Worm (Caenorhabditis elegans): ENCODE data around the gene C11D2.7.

Gene C11D2.7

DNA sequence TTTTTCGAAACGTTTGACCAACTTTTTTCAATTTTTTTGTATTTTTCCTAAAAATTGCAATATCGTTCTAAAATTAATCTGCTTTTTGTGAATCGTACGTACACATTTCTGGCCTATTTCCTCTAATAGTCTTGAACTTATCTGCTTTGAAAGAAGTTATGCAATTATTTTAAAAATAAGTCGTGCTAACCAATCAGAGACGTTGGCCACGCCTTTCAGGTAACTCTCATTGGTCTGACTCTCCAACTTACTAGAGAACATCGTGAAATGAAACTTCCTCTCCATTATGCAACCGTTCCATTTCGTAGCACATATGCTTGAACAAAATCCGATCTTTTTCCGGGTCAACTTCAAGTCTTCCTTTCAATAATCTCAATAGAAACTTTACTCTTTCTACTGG, 4.4 kb upstream of the C11D2.7 start (continued):
- TF ChIP-seq ZK337.2 (GFP tag; IDR thresholded peaks at IDR 0.05), result no peak
- TF ChIP-seq spr-3 (GFP tag; optimal IDR thresholded peaks at IDR 0.05), result no peak
- no peak for TF ChIP-seq dmd-9 (GFP tag; IDR thresholded peaks at IDR 0.05)
- no peak for TF ChIP-seq F26F4.8 (GFP tag; conservative IDR thresholded peaks at IDR 0.05)
- TF ChIP-seq ceh-82 (tag; optimal IDR thresholded peaks at IDR 0.05), result no peak

DNA sequence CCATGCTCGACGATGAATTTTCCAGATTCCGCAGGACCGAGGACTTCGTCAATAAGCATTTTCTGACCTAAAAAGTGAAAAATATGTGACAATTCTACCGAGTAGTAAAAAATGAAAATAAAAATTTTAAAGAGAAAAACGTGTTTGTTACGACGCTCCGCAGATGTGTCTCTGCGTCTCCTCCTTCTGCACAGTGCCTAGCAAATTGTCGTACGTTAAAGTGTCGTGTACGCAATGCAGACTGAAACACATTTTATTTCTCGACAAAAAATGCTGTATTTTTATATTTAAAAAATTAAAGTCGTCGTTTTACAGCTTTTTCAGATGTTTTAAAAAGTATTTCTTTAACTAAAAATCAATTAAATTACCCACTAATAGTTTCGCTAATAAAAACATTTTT, 1.6 kb upstream of the C11D2.7 start, which contains the start of gene C11D2.4:
TSS of gene C11D2.4 (minus strand) at position 128 of the 400 bp plus-strand sequence.
- TF ChIP-seq ama-1 (optimal IDR thresholded peaks at IDR 0.05), result no peak
- TF ChIP-seq cey-2 (tag; optimal IDR thresholded peaks at IDR 0.05; ENCODE audit: borderline replicate concordance, insufficient read depth), result no peak
- peak; percentile 60 for TF ChIP-seq T20F7.1 (GFP tag; optimal IDR thresholded peaks at IDR 0.05)
- TF ChIP-seq tra-1 (GFP tag; IDR thresholded peaks at IDR 0.05), result no peak
- TF ChIP-seq ceh-20 (GFP tag; IDR thresholded peaks at IDR 0.05), result no peak
- TF ChIP-seq unc-39 (tag; optimal IDR thresholded peaks at IDR 0.05), result no peak
- no peak for TF ChIP-seq php-3 (GFP tag; IDR thresholded peaks at IDR 0.05)
- peak; percentile 43; the same call in 1 of the 2 replicates for TF ChIP-seq lin-38 (GFP tag; IDR thresholded peaks at IDR 0.05)
- TF ChIP-seq snpc-1.2 (GFP tag; IDR thresholded peaks at IDR 0.05), result peak; percentile 86
- no peak for TF ChIP-seq lin-15B (tag; optimal IDR thresholded peaks at IDR 0.05)
- TF ChIP-seq R02D3.7 (tag; optimal IDR thresholded peaks at IDR 0.05), result no peak
- TF ChIP-seq ctbp-1 (GFP tag; IDR thresholded peaks at IDR 0.05), result no peak
- no peak for TF ChIP-seq egl-27 (tag; optimal IDR thresholded peaks at IDR 0.05)
- TF ChIP-seq vab-7 (GFP tag; IDR thresholded peaks at IDR 0.05), result no peak
- TF ChIP-seq rbr-2 (tag; optimal IDR thresholded peaks at IDR 0.05), result peak; percentile 24
- no peak for TF ChIP-seq egl-43 (GFP tag; IDR thresholded peaks at IDR 0.05)
- no peak for TF ChIP-seq aly-2 (tag; optimal IDR thresholded peaks at IDR 0.05)
- no peak for TF ChIP-seq arid-1 (GFP tag; conservative IDR thresholded peaks at IDR 0.05)
- no peak for TF ChIP-seq Y105C5A.15 (GFP tag; IDR thresholded peaks at IDR 0.05)
- TF ChIP-seq nhr-102 (tag; optimal IDR thresholded peaks at IDR 0.05), result no peak
- TF ChIP-seq duxl-1 (tag; optimal IDR thresholded peaks at IDR 0.05; ENCODE audit: poor library complexity), result no peak
- no peak for TF ChIP-seq Y48G9A.11 (GFP tag; IDR thresholded peaks at IDR 0.05)
- no peak for TF ChIP-seq ztf-11 (tag; optimal IDR thresholded peaks at IDR 0.05)
- TF ChIP-seq ceh-32 (tag; optimal IDR thresholded peaks at IDR 0.05; ENCODE audit: poor library complexity), result no peak
- no peak for TF ChIP-seq nhr-48 (tag; optimal IDR thresholded peaks at IDR 0.05)
- TF ChIP-seq daf-16 (GFP tag; optimal IDR thresholded peaks at IDR 0.05), result no peak
- TF ChIP-seq daf-16 (tag; optimal IDR thresholded peaks at IDR 0.05), result peak; percentile 49
- TF ChIP-seq nhr-6 (tag; optimal IDR thresholded peaks at IDR 0.05), result no peak
- no peak for TF ChIP-seq zfp-3 (GFP tag; conservative IDR thresholded peaks at IDR 0.05)
- no peak for TF ChIP-seq gei-8 (GFP tag; optimal IDR thresholded peaks at IDR 0.05)
- TF ChIP-seq skn-1 (tag; optimal IDR thresholded peaks at IDR 0.05), result no peak
- peak in 1 of 2 experiments; percentile 63 for TF ChIP-seq unc-62 (GFP tag; optimal IDR thresholded peaks at IDR 0.05 in 1 of 2)
- TF ChIP-seq unc-62 (tag; optimal IDR thresholded peaks at IDR 0.05), result no peak
- TF ChIP-seq nhr-42 (GFP tag; IDR thresholded peaks at IDR 0.05), result no peak
- TF ChIP-seq saeg-2 (GFP tag; IDR thresholded peaks at IDR 0.05), result no peak
- TF ChIP-seq F44E2.7 (GFP tag; IDR thresholded peaks at IDR 0.05), result no peak
- TF ChIP-seq ceh-28 (tag; optimal IDR thresholded peaks at IDR 0.05), result no peak
- TF ChIP-seq ceh-44 (GFP tag; IDR thresholded peaks at IDR 0.05), result no peak
- TF ChIP-seq zag-1 (tag; optimal IDR thresholded peaks at IDR 0.05), result no peak
- no peak for TF ChIP-seq nhr-10 (tag; optimal IDR thresholded peaks at IDR 0.05)
- no peak for TF ChIP-seq set-16 (GFP tag; IDR thresholded peaks at IDR 0.05)
- TF ChIP-seq pha-4 (GFP tag; IDR thresholded peaks at IDR 0.05), result no peak
- TF ChIP-seq pha-4 (tag; optimal IDR thresholded peaks at IDR 0.05), result no peak
- no peak for TF ChIP-seq lsy-2 (tag; optimal IDR thresholded peaks at IDR 0.05)
- no peak for TF ChIP-seq ceh-82 (tag; optimal IDR thresholded peaks at IDR 0.05)
- no peak for TF ChIP-seq dmd-6 (GFP tag; IDR thresholded peaks at IDR 0.05)
- TF ChIP-seq F49E8.2 (tag; optimal IDR thresholded peaks at IDR 0.05; ENCODE audit: borderline replicate concordance), result no peak
